Fruit fly (Drosophila melanogaster) whole organism, prepupa: Measurements from ENCODE around the gene CG6769.

Source experiments
- CG10631 ChIP-seq: fragments of 200-800 bp; sonication (Bioruptor generic); optimal IDR thresholded peaks from 2 replicates; lab custom pipeline; 2016; ENCODE audit warnings: missing biosample characterization, missing genetic modification characterization
- CG10669 ChIP-seq: fragments of 200-800 bp; sonication (Bioruptor generic); optimal IDR thresholded peaks from 3 replicates; lab custom pipeline; 2018; ENCODE audit warnings: missing biosample characterization, mild to moderate bottlenecking, missing genetic modification characterization, moderate library complexity
- CG11294 ChIP-seq: fragments of 200-800 bp; sonication (Bioruptor generic); IDR thresholded peaks from 2 replicates; pipeline ENCODE4 v1.3.6; 2022; ENCODE audit warnings: missing biosample characterization, missing genetic modification characterization
- CG11762 ChIP-seq: fragments of 200-800 bp; sonication (Bioruptor generic); optimal IDR thresholded peaks from 3 replicates; lab custom pipeline; 2016; ENCODE audit warnings: missing biosample characterization, missing genetic modification characterization; ENCODE audit not compliant: insufficient read depth
- CG11902 ChIP-seq: fragments of 200-800 bp; sonication (Bioruptor generic); optimal IDR thresholded peaks from 3 replicates; lab custom pipeline; 2016; ENCODE audit warnings: missing biosample characterization, missing genetic modification characterization
- CG15336 ChIP-seq: fragments of 200-800 bp; sonication (Bioruptor generic); IDR thresholded peaks from 2 replicates; pipeline ENCODE4 v1.3.6; 2022; ENCODE audit warnings: missing biosample characterization, missing genetic modification characterization
- CG16779 ChIP-seq: fragments of 200-800 bp; sonication (Bioruptor generic); optimal IDR thresholded peaks from 3 replicates; lab custom pipeline; 2017; ENCODE audit warnings: missing biosample characterization, mild to moderate bottlenecking, missing genetic modification characterization
- CG3032 ChIP-seq: fragments of 200-800 bp; optimal IDR thresholded peaks from 2 replicates; lab custom pipeline; 2019; ENCODE audit warnings: missing biosample characterization, mild to moderate bottlenecking, missing genetic modification characterization, moderate library complexity
- CG31627 ChIP-seq: fragments of 200-800 bp; sonication (Bioruptor generic); optimal IDR thresholded peaks from 3 replicates; lab custom pipeline; 2016; ENCODE audit warnings: missing biosample characterization, missing genetic modification characterization
- CG32006 ChIP-seq: fragments of 200-800 bp; sonication (Bioruptor generic); optimal IDR thresholded peaks from 3 replicates; lab custom pipeline; 2017; ENCODE audit warnings: missing biosample characterization, mild to moderate bottlenecking, missing genetic modification characterization
- CG34406 ChIP-seq: fragments of 200-800 bp; sonication (Bioruptor generic); optimal IDR thresholded peaks from 3 replicates; lab custom pipeline; 2016; ENCODE audit warnings: missing biosample characterization, missing genetic modification characterization
- CG4318 ChIP-seq: fragments of 200-800 bp; sonication (Bioruptor generic); optimal IDR thresholded peaks from 3 replicates; lab custom pipeline; 2017; ENCODE audit warnings: missing biosample characterization, mild to moderate bottlenecking, missing genetic modification characterization
- CG6163 ChIP-seq: fragments of 200-800 bp; sonication (Bioruptor generic); IDR thresholded peaks from 3 replicates; pipeline ENCODE4 v1.3.6; 2022; ENCODE audit warnings: missing biosample characterization, missing genetic modification characterization
- CG6276 ChIP-seq: fragments of 200-800 bp; sonication (Bioruptor generic); optimal IDR thresholded peaks from 2 replicates; lab custom pipeline; 2017; ENCODE audit warnings: missing biosample characterization, mild to moderate bottlenecking, missing genetic modification characterization
- CG6792 ChIP-seq: fragments of 200-800 bp; sonication (Bioruptor generic); optimal IDR thresholded peaks from 3 replicates; lab custom pipeline; 2016; ENCODE audit warnings: missing biosample characterization, missing genetic modification characterization
- CG6808 ChIP-seq: fragments of 200-800 bp; sonication (Bioruptor generic); optimal IDR thresholded peaks from 3 replicates; lab custom pipeline; 2017; ENCODE audit warnings: missing biosample characterization, missing genetic modification characterization, mild to moderate bottlenecking, moderate library complexity, missing genetic modification reagents
- CG6854 ChIP-seq: fragments of 200-800 bp; sonication (Bioruptor generic); optimal IDR thresholded peaks from 2 replicates; lab custom pipeline; 2017; ENCODE audit warnings: missing biosample characterization, mild to moderate bottlenecking, missing genetic modification characterization
- CG7368 ChIP-seq: fragments of 200-800 bp; sonication (Bioruptor generic); optimal IDR thresholded peaks from 3 replicates; lab custom pipeline; 2016; ENCODE audit warnings: missing biosample characterization, missing genetic modification characterization
- CG8119 ChIP-seq: fragments of 200-800 bp; sonication (Bioruptor generic); IDR thresholded peaks from 3 replicates; pipeline ENCODE4 v1.3.6; 2022; ENCODE audit warnings: missing biosample characterization, missing genetic modification characterization
- CG8632 ChIP-seq: fragments of 200-800 bp; sonication (Bioruptor generic); optimal IDR thresholded peaks from 3 replicates; lab custom pipeline; 2016; ENCODE audit warnings: missing biosample characterization, missing genetic modification characterization
- Eip75B ChIP-seq: fragments of 200-800 bp; sonication (Bioruptor generic); optimal IDR thresholded peaks from 3 replicates; lab custom pipeline; 2016; ENCODE audit warnings: missing biosample characterization, missing genetic modification characterization
- Ets21C ChIP-seq: fragments of 200-800 bp; sonication (Bioruptor generic); optimal IDR thresholded peaks from 3 replicates; lab custom pipeline; 2016; ENCODE audit warnings: missing biosample characterization, missing genetic modification characterization
- Ets96B ChIP-seq: fragments of 200-800 bp; optimal IDR thresholded peaks from 2 replicates; lab custom pipeline; 2019; ENCODE audit warnings: missing biosample characterization, mild to moderate bottlenecking, missing genetic modification characterization, moderate library complexity
- Gug ChIP-seq: fragments of 200-800 bp; sonication (Bioruptor generic); IDR thresholded peaks from 2 replicates; pipeline ENCODE4 v1.3.6; 2022; ENCODE audit warnings: missing biosample characterization, missing genetic modification characterization
- Hr38 ChIP-seq: sonication (Bioruptor generic); optimal IDR thresholded peaks from 2 replicates; lab custom pipeline; 2016; ENCODE audit warnings: missing biosample characterization, missing genetic modification characterization
- Hr39 ChIP-seq: fragments of 200-800 bp; sonication (Bioruptor generic); optimal IDR thresholded peaks from 2 replicates; lab custom pipeline; 2016; ENCODE audit warnings: missing biosample characterization, missing genetic modification characterization
- Lpt ChIP-seq: fragments of 200-800 bp; sonication (Bioruptor generic); optimal IDR thresholded peaks from 3 replicates; lab custom pipeline; 2016; ENCODE audit warnings: missing biosample characterization, missing genetic modification characterization
- Met ChIP-seq: fragments of 200-800 bp; sonication (Bioruptor generic); optimal IDR thresholded peaks from 3 replicates; lab custom pipeline; 2016; ENCODE audit warnings: missing biosample characterization, missing genetic modification characterization
- OdsH ChIP-seq: fragments of 200-800 bp; sonication (Bioruptor generic); optimal IDR thresholded peaks from 3 replicates; lab custom pipeline; 2016; ENCODE audit warnings: missing biosample characterization, missing genetic modification characterization
- Smox ChIP-seq: fragments of 200-800 bp; sonication (Bioruptor generic); optimal IDR thresholded peaks from 3 replicates; lab custom pipeline; 2016; ENCODE audit warnings: missing biosample characterization, missing genetic modification characterization
- Sox102F ChIP-seq: fragments of 200-800 bp; sonication (Bioruptor generic); optimal IDR thresholded peaks from 2 replicates; lab custom pipeline; 2016; ENCODE audit warnings: missing biosample characterization, mild to moderate bottlenecking, missing genetic modification characterization
- Sox14 ChIP-seq: fragments of 200-800 bp; sonication (Bioruptor generic); optimal IDR thresholded peaks from 3 replicates; lab custom pipeline; 2016; ENCODE audit warnings: missing biosample characterization, missing genetic modification characterization
- achi ChIP-seq: fragments of 200-800 bp; sonication (Bioruptor generic); optimal IDR thresholded peaks from 3 replicates; lab custom pipeline; 2016; ENCODE audit warnings: missing biosample characterization, missing genetic modification characterization
- dac ChIP-seq: fragments of 200-800 bp; sonication (Bioruptor generic); optimal IDR thresholded peaks from 2 replicates; lab custom pipeline; 2017; ENCODE audit warnings: missing biosample characterization, mild to moderate bottlenecking, missing genetic modification characterization
- dsx ChIP-seq: fragments of 200-800 bp; optimal IDR thresholded peaks from 3 replicates; lab custom pipeline; 2019; ENCODE audit warnings: missing biosample characterization, mild to moderate bottlenecking, missing genetic modification characterization, moderate library complexity; ENCODE audit not compliant: poor library complexity, severe bottlenecking
- esn ChIP-seq: fragments of 200-800 bp; sonication (Bioruptor generic); optimal IDR thresholded peaks from 2 replicates; lab custom pipeline; 2016; ENCODE audit warnings: missing biosample characterization, mild to moderate bottlenecking, missing genetic modification characterization, moderate library complexity
- fd59A ChIP-seq: fragments of 200-800 bp; sonication (Bioruptor generic); optimal IDR thresholded peaks from 2 replicates; lab custom pipeline; 2017; ENCODE audit warnings: missing biosample characterization, mild to moderate bottlenecking, missing genetic modification characterization, missing genetic modification reagents
- fd85E ChIP-seq: fragments of 200-800 bp; sonication (Bioruptor generic); optimal IDR thresholded peaks from 3 replicates; lab custom pipeline; 2016; ENCODE audit warnings: missing biosample characterization, missing genetic modification characterization
- fkh ChIP-seq: fragments of 200-800 bp; sonication (Bioruptor generic); optimal IDR thresholded peaks from 3 replicates; lab custom pipeline; 2017; ENCODE audit warnings: missing biosample characterization, mild to moderate bottlenecking, missing genetic modification characterization, moderate library complexity
- net ChIP-seq: fragments of 200-800 bp; sonication (Bioruptor generic); optimal IDR thresholded peaks from 3 replicates; lab custom pipeline; 2016; ENCODE audit warnings: missing biosample characterization, missing genetic modification characterization
- salr ChIP-seq, 2 experiments: fragments of 200-800 bp; sonication (Bioruptor generic); optimal IDR thresholded peaks; 3 replicates each; lab custom pipeline; 2016 to 2018; ENCODE audit warnings: missing biosample characterization in 2 of 2, missing genetic modification characterization in 2 of 2, mild to moderate bottlenecking in 1 of 2
- spab ChIP-seq: fragments of 200-800 bp; sonication (Bioruptor generic); optimal IDR thresholded peaks from 2 replicates; lab custom pipeline; 2017; ENCODE audit warnings: missing biosample characterization, mild to moderate bottlenecking, missing genetic modification characterization, missing genetic modification reagents
- svp ChIP-seq: fragments of 200-800 bp; sonication (Bioruptor generic); peaks from one replicate; lab custom pipeline; 2016; ENCODE audit warnings: missing biosample characterization, missing genetic modification characterization
- vri ChIP-seq: fragments of 200-800 bp; sonication (Bioruptor generic); optimal IDR thresholded peaks from 3 replicates; lab custom pipeline; 2016; ENCODE audit warnings: missing biosample characterization, mild to moderate bottlenecking, missing genetic modification characterization

CG6769 gene

DNA sequence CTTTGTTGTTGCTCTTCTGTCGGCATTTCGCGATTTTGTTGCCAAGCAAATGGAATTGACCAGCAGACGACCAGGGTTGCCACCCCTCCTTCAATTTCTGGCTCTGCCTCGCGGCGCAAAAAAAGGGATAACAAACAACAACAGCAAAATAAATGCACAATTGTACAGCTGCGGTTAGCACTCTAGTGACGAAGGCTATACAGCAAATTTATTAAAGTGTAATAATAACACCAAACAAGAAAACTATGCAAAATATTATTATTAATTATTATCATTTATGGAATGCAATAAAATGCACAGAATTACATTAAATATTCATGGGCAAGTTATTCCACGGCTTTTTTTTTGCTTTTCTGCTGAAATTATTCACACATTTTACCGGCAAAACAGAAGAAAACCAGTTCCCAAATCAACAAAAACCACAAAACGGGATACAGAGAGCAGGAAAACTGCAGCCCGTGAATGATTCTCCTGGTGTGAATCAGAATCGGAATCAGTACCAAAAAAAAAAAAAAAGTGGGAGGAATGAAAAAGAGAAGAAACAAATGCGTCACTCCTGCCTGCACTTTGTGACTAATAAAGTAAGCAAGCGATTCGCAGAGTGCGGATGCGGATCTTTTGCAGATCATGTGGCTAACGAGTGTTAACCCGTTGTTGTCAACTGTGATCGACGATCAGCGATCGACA is 18.6 kb downstream of the CG6769 start (continued):
- TF ChIP-seq fd85E (no peak), net (GFP tag; lab: Kevin White, UChicago) (peak; percentile 33), CG8119 (peak; percentile 55; the same call in 2 of the 3 replicates), svp (GFP tag; lab: Kevin White, UChicago) (peak; percentile 69), CG11762 (GFP tag; lab: Kevin White, UChicago) (peak; percentile 0), Eip75B (GFP tag; lab: Kevin White, UChicago) (peak; percentile 12), achi (peak; percentile 38), Ets21C (GFP tag; lab: Kevin White, UChicago) (peak; percentile 28), fkh (GFP tag; lab: Kevin White, UChicago) (no peak), Gug (GFP tag; lab: Robert Waterston, UW) (peak; percentile 52), Hr38 (GFP tag; lab: Kevin White, UChicago) (no peak), CG7368 (GFP tag; lab: Kevin White, UChicago) (peak; percentile 20), CG4318 (GFP tag; lab: Kevin White, UChicago) (peak; percentile 42), Met (GFP tag; lab: Kevin White, UChicago) (peak; percentile 75), dac (GFP tag; lab: Kevin White, UChicago) (no peak), Sox102F (GFP tag; lab: Kevin White, UChicago) (peak; percentile 72), CG15336 (GFP tag; lab: Robert Waterston, UW) (peak; percentile 64; the same call in 1 of the 2 replicates), CG6854 (no peak), CG31627 (GFP tag; lab: Kevin White, UChicago) (peak; percentile 38), CG6808 (GFP tag; lab: Kevin White, UChicago) (peak; percentile 65), CG8632 (GFP tag; lab: Kevin White, UChicago) (peak; percentile 69), CG11902 (peak; percentile 14), CG16779 (tag; lab: Kevin White, UChicago) (no peak), spab (peak; percentile 26)

- TF ChIP-seq CG6276: peak; percentile 89
- peak; percentile 77 for TF ChIP-seq CG10669 (GFP tag; lab: Kevin White, UChicago)
- TF ChIP-seq vri (GFP tag; lab: Kevin White, UChicago): peak; percentile 93
- peak; percentile 94 for TF ChIP-seq esn (GFP tag; lab: Kevin White, UChicago)
- peak; percentile 53 for TF ChIP-seq fd85E
- peak; percentile 58 for TF ChIP-seq Hr38 (GFP tag; lab: Kevin White, UChicago)
- TF ChIP-seq fkh (GFP tag; lab: Kevin White, UChicago): peak; percentile 71
- peak; percentile 93 for TF ChIP-seq OdsH
- TF ChIP-seq Eip75B (GFP tag; lab: Kevin White, UChicago): peak; percentile 91
- TF ChIP-seq CG11762 (GFP tag; lab: Kevin White, UChicago): peak; percentile 80
- TF ChIP-seq CG31627 (GFP tag; lab: Kevin White, UChicago): peak; percentile 97
- TF ChIP-seq achi: peak; percentile 89
- TF ChIP-seq CG7368 (GFP tag; lab: Kevin White, UChicago): peak; percentile 79
- TF ChIP-seq CG3032: peak; percentile 78
- peak; percentile 79 to 80 for TF ChIP-seq salr (GFP tag; optimal IDR thresholded peaks at IDR 0.05; lab: Kevin White, UChicago)
- peak; percentile 93 for TF ChIP-seq Smox
- peak; percentile 83 for TF ChIP-seq CG11902
- peak; percentile 75 for TF ChIP-seq Ets96B
- peak; percentile 76 for TF ChIP-seq fd59A
- TF ChIP-seq CG32006 (GFP tag; lab: Kevin White, UChicago): peak; percentile 95
- peak; percentile 97 for TF ChIP-seq Hr39 (GFP tag; lab: Kevin White, UChicago)
- TF ChIP-seq CG34406 (GFP tag; lab: Kevin White, UChicago): peak; percentile 85
- peak; percentile 94 for TF ChIP-seq Sox14 (GFP tag; lab: Kevin White, UChicago)
- TF ChIP-seq svp (GFP tag; lab: Kevin White, UChicago): peak; percentile 97
- peak; percentile 89 for TF ChIP-seq Gug (GFP tag; lab: Robert Waterston, UW)
- TF ChIP-seq dac (GFP tag; lab: Kevin White, UChicago): peak; percentile 87
- peak; percentile 89 for TF ChIP-seq CG15336 (GFP tag; lab: Robert Waterston, UW)
- peak; percentile 87 for TF ChIP-seq CG8632 (GFP tag; lab: Kevin White, UChicago)
- TF ChIP-seq dsx: peak; percentile 75
- peak; percentile 88 for TF ChIP-seq CG10631 (GFP tag; lab: Kevin White, UChicago)
- TF ChIP-seq CG4318 (GFP tag; lab: Kevin White, UChicago): peak; percentile 91
- peak; percentile 92 for TF ChIP-seq CG6163 (GFP tag; lab: Robert Waterston, UW)
- peak; percentile 92 for TF ChIP-seq CG8119
- peak; percentile 95 for TF ChIP-seq Met (GFP tag; lab: Kevin White, UChicago)
- peak; percentile 88 for TF ChIP-seq CG6792 (GFP tag; lab: Kevin White, UChicago)
- TF ChIP-seq CG11294: peak; percentile 89
- peak; percentile 47 for TF ChIP-seq spab
- TF ChIP-seq Lpt (GFP tag; lab: Kevin White, UChicago): peak; percentile 87
Observed at dm6 chrX:17880269-17880889, 19.6 kb downstream of the CG6769 start.
